Fruit fly (Drosophila melanogaster) whole organism, embryonic: Measurements from ENCODE around the gene loj.

Source experiments
- Bdp1 ChIP-seq: fragments of 200-800 bp; sonication (Bioruptor generic); optimal IDR thresholded peaks from 3 replicates; lab custom pipeline; 2016; ENCODE audit warnings: missing biosample characterization, missing genetic modification characterization
- CG10979 ChIP-seq: fragments of 200-800 bp; sonication (Bioruptor generic); optimal IDR thresholded peaks from 2 replicates; lab custom pipeline; 2018; ENCODE audit warnings: missing biosample characterization, mild to moderate bottlenecking, missing genetic modification characterization, moderate library complexity
- CG17361 ChIP-seq: fragments of 200-800 bp; sonication (Bioruptor generic); IDR thresholded peaks from 3 replicates; pipeline ENCODE4 v1.3.6; 2022; ENCODE audit warnings: missing biosample characterization, missing genetic modification characterization
- CG18262 ChIP-seq: fragments of 200-800 bp; optimal IDR thresholded peaks from 3 replicates; lab custom pipeline; 2019; ENCODE audit warnings: missing biosample characterization, mild to moderate bottlenecking, missing genetic modification characterization, moderate library complexity
- CG18599 ChIP-seq: fragments of 200-800 bp; sonication (Bioruptor generic); optimal IDR thresholded peaks from 3 replicates; lab custom pipeline; 2017; ENCODE audit warnings: missing biosample characterization, missing genetic modification characterization, mild to moderate bottlenecking, moderate library complexity, missing genetic modification reagents
- CG3065 ChIP-seq: fragments of 200-800 bp; sonication (Bioruptor generic); optimal IDR thresholded peaks from 2 replicates; lab custom pipeline; 2016; ENCODE audit warnings: missing biosample characterization, missing genetic modification characterization
- CG42726 ChIP-seq: fragments of 200-800 bp; sonication (Bioruptor generic); IDR thresholded peaks from 2 replicates; pipeline ENCODE4 v1.3.6; 2022; ENCODE audit warnings: missing biosample characterization, missing genetic modification characterization; ENCODE audit not compliant: partially characterized antibody
- CG4820 ChIP-seq: fragments of 200-800 bp; sonication (Bioruptor generic); optimal IDR thresholded peaks from 3 replicates; lab custom pipeline; 2016; ENCODE audit warnings: missing biosample characterization, missing genetic modification characterization
- CG7745 ChIP-seq: fragments of 200-800 bp; sonication (Bioruptor generic); optimal IDR thresholded peaks from 2 replicates; lab custom pipeline; 2018; ENCODE audit warnings: missing biosample characterization, mild to moderate bottlenecking, missing genetic modification characterization, moderate library complexity
- CG8924 ChIP-seq: fragments of 200-800 bp; optimal IDR thresholded peaks from 3 replicates; lab custom pipeline; 2019; ENCODE audit warnings: missing biosample characterization, mild to moderate bottlenecking, missing genetic modification characterization, moderate library complexity
- CoRest ChIP-seq: fragments of 200-800 bp; sonication (Bioruptor generic); optimal IDR thresholded peaks from 3 replicates; lab custom pipeline; 2018; ENCODE audit warnings: missing biosample characterization, mild to moderate bottlenecking, missing genetic modification characterization, moderate library complexity
- Ets65A ChIP-seq: fragments of 200-800 bp; sonication (Bioruptor generic); peaks from one replicate; lab custom pipeline; 2016; ENCODE audit warnings: missing biosample characterization, missing genetic modification characterization
- HHEX ChIP-seq: fragments of 200-800 bp; sonication (Bioruptor generic); optimal IDR thresholded peaks from 3 replicates; lab custom pipeline; 2017; ENCODE audit warnings: missing biosample characterization, mild to moderate bottlenecking, missing genetic modification characterization, missing genetic modification reagents
- Hey ChIP-seq: fragments of 200-800 bp; sonication (Bioruptor generic); optimal IDR thresholded peaks from 3 replicates; lab custom pipeline; 2018; ENCODE audit warnings: missing biosample characterization, mild to moderate bottlenecking, missing genetic modification characterization
- Hmx ChIP-seq: fragments of 200-800 bp; sonication (Bioruptor generic); optimal IDR thresholded peaks from 2 replicates; lab custom pipeline; 2016; ENCODE audit warnings: missing biosample characterization, missing genetic modification characterization
- Hr78 ChIP-seq, 2 experiments: fragments of 200-800 bp in 1 of 2; fragments of >200 bp in 1 of 2; sonication (Bioruptor generic) in 1 of 2; optimal IDR thresholded peaks; 2 replicates each; lab custom pipeline; 2017 to 2019; ENCODE audit warnings: missing biosample characterization in 2 of 2, missing genetic modification characterization in 2 of 2, mild to moderate bottlenecking in 1 of 2, moderate library complexity in 1 of 2
- Lpt ChIP-seq: fragments of >200 bp; optimal IDR thresholded peaks from 2 replicates; lab custom pipeline; 2018; ENCODE audit warnings: missing biosample characterization, missing genetic modification characterization
- MESR4 ChIP-seq: fragments of 200-800 bp; sonication (Bioruptor generic); optimal IDR thresholded peaks from 2 replicates; lab custom pipeline; 2018; ENCODE audit warnings: missing biosample characterization, mild to moderate bottlenecking, missing genetic modification characterization, moderate library complexity
- Mrtf ChIP-seq: fragments of 200-800 bp; sonication (Bioruptor generic); IDR thresholded peaks from 3 replicates; pipeline ENCODE4 v1.3.6; 2022; ENCODE audit warnings: missing biosample characterization, missing genetic modification characterization
- NK7.1 ChIP-seq: fragments of 200-800 bp; sonication (Bioruptor generic); optimal IDR thresholded peaks from 3 replicates; lab custom pipeline; 2016; ENCODE audit warnings: missing biosample characterization, missing genetic modification characterization
- Nf-YB ChIP-seq: fragments of 200-800 bp; sonication (Bioruptor generic); optimal IDR thresholded peaks from 3 replicates; lab custom pipeline; 2019; ENCODE audit warnings: missing biosample characterization, mild to moderate bottlenecking, missing genetic modification characterization, moderate library complexity
- Nf-YC ChIP-seq: fragments of 200-800 bp; optimal IDR thresholded peaks from 3 replicates; lab custom pipeline; 2019; ENCODE audit warnings: missing biosample characterization, mild to moderate bottlenecking, missing genetic modification characterization, moderate library complexity
- Sox100B ChIP-seq: fragments of 200-800 bp; sonication (Bioruptor generic); optimal IDR thresholded peaks from 3 replicates; lab custom pipeline; 2018; ENCODE audit warnings: missing biosample characterization, mild to moderate bottlenecking, missing genetic modification characterization
- Stat92E ChIP-seq, 3 experiments: fragments of >200 bp in 2 of 3; fragments of 200-800 bp in 1 of 3; sonication (Bioruptor generic) in 1 of 3; optimal IDR thresholded peaks; 2 replicates each; lab custom pipeline; 2017 to 2019; ENCODE audit warnings: missing biosample characterization in 3 of 3, missing genetic modification characterization in 3 of 3, mild to moderate bottlenecking in 1 of 3, moderate library complexity in 1 of 3
- Vsx1 ChIP-seq: fragments of 200-800 bp; sonication (Bioruptor generic); optimal IDR thresholded peaks from 2 replicates; lab custom pipeline; 2017; ENCODE audit warnings: missing biosample characterization, mild to moderate bottlenecking, missing genetic modification characterization, missing genetic modification reagents
- bab2 ChIP-seq: fragments of 200-800 bp; sonication (Bioruptor generic); optimal IDR thresholded peaks from 2 replicates; lab custom pipeline; 2016; ENCODE audit warnings: missing biosample characterization, missing genetic modification characterization
- bsh ChIP-seq, 2 experiments: fragments of 200-800 bp; sonication (Bioruptor generic); optimal IDR thresholded peaks; 2 replicates each; lab custom pipeline; 2017 to 2018; ENCODE audit warnings: mild to moderate bottlenecking in 2 of 2, missing biosample characterization in 2 of 2, missing genetic modification characterization in 2 of 2, moderate library complexity in 1 of 2
- btn ChIP-seq: fragments of 200-800 bp; sonication (Bioruptor generic); optimal IDR thresholded peaks from 2 replicates; lab custom pipeline; 2016; ENCODE audit warnings: missing biosample characterization, missing genetic modification characterization
- crol ChIP-seq: fragments of 200-800 bp; sonication (Bioruptor generic); IDR thresholded peaks from 2 replicates; pipeline ENCODE4 v1.3.6; 2022; ENCODE audit warnings: missing biosample characterization, missing genetic modification characterization
- cwo ChIP-seq: fragments of 200-800 bp; sonication (Bioruptor generic); optimal IDR thresholded peaks from 3 replicates; lab custom pipeline; 2017; ENCODE audit warnings: missing biosample characterization, missing genetic modification characterization, mild to moderate bottlenecking, moderate library complexity, missing genetic modification reagents
- fd64A ChIP-seq: fragments of 200-800 bp; sonication (Bioruptor generic); optimal IDR thresholded peaks from 3 replicates; lab custom pipeline; 2018; ENCODE audit warnings: missing biosample characterization, mild to moderate bottlenecking, missing genetic modification characterization
- gsb-n ChIP-seq: fragments of 200-800 bp; sonication (Bioruptor generic); optimal IDR thresholded peaks from 3 replicates; lab custom pipeline; 2018; ENCODE audit warnings: missing biosample characterization, mild to moderate bottlenecking, missing genetic modification characterization
- kni ChIP-seq: fragments of 200-800 bp; sonication (Bioruptor generic); optimal IDR thresholded peaks from 3 replicates; lab custom pipeline; 2017; ENCODE audit warnings: mild to moderate bottlenecking, missing biosample characterization, missing genetic modification reagents, missing genetic modification characterization
- lola ChIP-seq, 3 experiments: fragments of >200 bp in 2 of 3; fragments of 200-800 bp in 1 of 3; sonication (Bioruptor generic) in 1 of 3; optimal IDR thresholded peaks; 2 replicates each; lab custom pipeline; 2017 to 2019; ENCODE audit warnings: missing biosample characterization in 3 of 3, missing genetic modification characterization in 3 of 3, mild to moderate bottlenecking in 1 of 3, moderate library complexity in 1 of 3
- luna ChIP-seq: fragments of 200-800 bp; sonication (Bioruptor generic); optimal IDR thresholded peaks from 2 replicates; lab custom pipeline; 2016; ENCODE audit warnings: missing biosample characterization, missing genetic modification characterization
- nerfin-1 ChIP-seq: fragments of 200-800 bp; sonication (Bioruptor generic); optimal IDR thresholded peaks from 3 replicates; lab custom pipeline; 2019; ENCODE audit warnings: missing biosample characterization, mild to moderate bottlenecking, missing genetic modification characterization, moderate library complexity
- nmo ChIP-seq: fragments of 200-800 bp; sonication (Bioruptor generic); optimal IDR thresholded peaks from 2 replicates; lab custom pipeline; 2018; ENCODE audit warnings: missing biosample characterization, mild to moderate bottlenecking, missing genetic modification characterization, moderate library complexity
- oc ChIP-seq: fragments of 200-800 bp; sonication (Bioruptor generic); optimal IDR thresholded peaks from 2 replicates; lab custom pipeline; 2018; ENCODE audit warnings: missing biosample characterization, mild to moderate bottlenecking, missing genetic modification characterization, moderate library complexity
- otp ChIP-seq: fragments of 200-800 bp; sonication (Bioruptor generic); IDR thresholded peaks from 3 replicates; pipeline ENCODE4, ENCODE4 v1.3.6; 2022; ENCODE audit warnings: missing biosample characterization, missing genetic modification characterization
- pros ChIP-seq: fragments of 200-800 bp; sonication (Bioruptor generic); optimal IDR thresholded peaks from 3 replicates; lab custom pipeline; 2019; ENCODE audit warnings: missing biosample characterization, mild to moderate bottlenecking, missing genetic modification characterization, moderate library complexity
- sc ChIP-seq, 3 experiments: fragments of >200 bp in 2 of 3; fragments of 200-800 bp in 1 of 3; sonication (Bioruptor generic) in 1 of 3; optimal IDR thresholded peaks; 2 replicates in 2 of 3; 3 replicates in 1 of 3; lab custom pipeline; 2017; ENCODE audit warnings: mild to moderate bottlenecking in 1 of 3, missing biosample characterization in 1 of 3, missing genetic modification characterization in 1 of 3, missing genetic modification reagents in 1 of 3
- sens ChIP-seq: fragments of 200-800 bp; sonication (Bioruptor generic); peaks from one replicate; lab custom pipeline; 2016; ENCODE audit warnings: missing biosample characterization, missing genetic modification characterization
- sob ChIP-seq: fragments of 200-800 bp; sonication (Bioruptor generic); IDR thresholded peaks from 2 replicates; pipeline ENCODE4 v1.3.6; 2022; ENCODE audit warnings: missing biosample characterization, missing genetic modification characterization
- tap ChIP-seq: fragments of 200-800 bp; optimal IDR thresholded peaks from 3 replicates; lab custom pipeline; 2019; ENCODE audit warnings: missing biosample characterization, mild to moderate bottlenecking, missing genetic modification characterization, moderate library complexity
- tll ChIP-seq, 2 experiments: fragments of 200-800 bp in 1 of 2; fragments of >200 bp in 1 of 2; sonication (Bioruptor generic) in 1 of 2; optimal IDR thresholded peaks; 2 replicates each; lab custom pipeline; 2017 to 2019; ENCODE audit warnings: missing biosample characterization in 2 of 2, missing genetic modification characterization in 2 of 2, mild to moderate bottlenecking in 1 of 2, moderate library complexity in 1 of 2

loj gene

DNA sequence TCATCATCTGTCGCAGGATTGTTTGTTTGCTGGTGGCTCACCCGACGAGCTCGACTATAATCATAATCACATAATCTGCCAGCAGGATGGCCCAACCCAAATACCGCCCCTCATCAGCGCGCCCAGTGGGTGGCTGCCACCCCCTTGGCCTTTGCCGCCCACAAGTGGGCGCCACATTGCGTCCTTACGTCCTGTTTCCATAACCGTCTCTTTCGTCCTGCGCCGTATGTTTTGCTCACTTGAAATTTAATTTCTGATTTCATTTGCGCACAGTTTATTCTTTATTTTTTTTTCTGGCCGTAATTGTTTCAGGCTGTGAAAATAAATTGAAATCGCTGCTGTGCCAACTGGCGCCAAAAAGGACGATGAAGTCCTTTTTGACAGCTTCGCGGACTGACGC lies 10.6 kb downstream of the loj start:
- no peak for TF ChIP-seq Lpt (GFP tag; lab: Kevin White, UChicago)
- peak; percentile 92 for TF ChIP-seq Ets65A
- no peak for TF ChIP-seq MESR4 (GFP tag; lab: Kevin White, UChicago)
- no peak for TF ChIP-seq Stat92E (GFP tag; optimal IDR thresholded peaks at IDR 0.05; lab: Kevin White, UChicago)
- no peak for TF ChIP-seq luna (GFP tag; lab: Kevin White, UChicago)
- no peak for TF ChIP-seq Bdp1 (GFP tag; lab: Kevin White, UChicago)

dm6 chr3L:6106717-6107116 lies 11.9 kb downstream of the loj start:
- TF ChIP-seq pros (peak; percentile 49), CG4820 (no peak), btn (GFP tag; lab: Kevin White, UChicago) (no peak), Nf-YB (GFP tag; lab: Kevin White, UChicago) (peak; percentile 56), CoRest (tag; lab: Kevin White, UChicago) (no peak), cwo (peak; percentile 33), crol (GFP tag; lab: Robert Waterston, UW) (peak; percentile 63), gsb-n (tag; lab: Kevin White, UChicago) (peak; percentile 28), Hey (peak; percentile 79), fd64A (GFP tag; lab: Kevin White, UChicago) (no peak), HHEX (GFP tag; lab: Kevin White, UChicago) (no peak), Vsx1 (GFP tag; lab: Kevin White, UChicago) (peak; percentile 20), tll (GFP tag; optimal IDR thresholded peaks at IDR 0.05; lab: Kevin White, UChicago) (peak in 1 of 2 experiments; percentile 56), nerfin-1 (peak; percentile 13), Hr78 (GFP tag; optimal IDR thresholded peaks at IDR 0.05; lab: Kevin White, UChicago) (peak in 1 of 2 experiments; percentile 72), oc (tag; lab: Kevin White, UChicago) (peak; percentile 70), Nf-YC (tag; lab: Kevin White, UChicago) (peak; percentile 23), otp (peak; percentile 34; the same call in 1 of the 3 replicates), kni (GFP tag; lab: Kevin White, UChicago) (peak; percentile 3)

dm6 chr3L:6108264-6109060 lies 13.7 kb downstream of the loj start:
- TF ChIP-seq CG10979 (tag; lab: Kevin White, UChicago) (peak; percentile 54), CG17361 (GFP tag; lab: Robert Waterston, UW) (peak; percentile 50; the same call in 1 of the 3 replicates), bab2 (GFP tag; lab: Kevin White, UChicago) (no peak), Mrtf (no peak), pros (peak; percentile 48), CG18599 (GFP tag; lab: Kevin White, UChicago) (no peak), bsh (GFP tag; optimal IDR thresholded peaks at IDR 0.05; lab: Kevin White, UChicago) (peak in 1 of 2 experiments; percentile 50), Hmx (GFP tag; lab: Kevin White, UChicago) (no peak), CG7745 (tag; lab: Kevin White, UChicago) (no peak), CG18262 (peak; percentile 57), CG8924 (peak; percentile 9), lola (GFP tag; optimal IDR thresholded peaks at IDR 0.05; lab: Kevin White, UChicago) (peak in 1 of 3 experiments; percentile 45), sob (no peak), CG3065 (no peak), tap (peak; percentile 19), sens (GFP tag; lab: Kevin White, UChicago) (peak; percentile 6), Sox100B (GFP tag; lab: Kevin White, UChicago) (peak; percentile 44), sc (optimal IDR thresholded peaks at IDR 0.05; lab: Kevin White, UChicago) (no peak), sc (GFP tag; optimal IDR thresholded peaks at IDR 0.05; lab: Kevin White, UChicago) (peak; percentile 6), nmo (peak; percentile 23), CG42726 (GFP tag; lab: Robert Waterston, UW) (no peak), NK7.1 (GFP tag; lab: Kevin White, UChicago) (no peak)
